Worm (Caenorhabditis elegans) whole organism, early embryonic: ENCODE data around the gene srsx-14.

Experiments used
- B0310.2 ChIP-seq: sonication (generic microtip); optimal IDR thresholded peaks from 2 replicates; lab custom pipeline; 2016; ENCODE audit warnings: mild to moderate bottlenecking, missing genetic modification characterization, missing compliant biosample characterization
- F13C5.2 ChIP-seq: sonication (generic microtip); optimal IDR thresholded peaks from 2 replicates; lab custom pipeline; 2017; ENCODE audit warnings: mild to moderate bottlenecking, missing genetic modification characterization, inconsistent platforms, missing compliant biosample characterization
- aly-1 ChIP-seq: sonication (generic microtip); optimal IDR thresholded peaks from 2 replicates; lab custom pipeline; 2016; ENCODE audit warnings: missing genetic modification characterization, missing compliant biosample characterization
- ama-1 ChIP-seq: fragments of 150-350 bp; optimal IDR thresholded peaks from 2 replicates; lab custom pipeline; 2014
- ceh-13 ChIP-seq: fragments of 200-800 bp; sonication (Bioruptor generic); optimal IDR thresholded peaks from 2 replicates; lab custom pipeline; 2018; ENCODE audit warnings: mild to moderate bottlenecking, missing genetic modification characterization, missing compliant biosample characterization
- ceh-36 ChIP-seq: sonication (generic microtip); optimal IDR thresholded peaks from 2 replicates; lab custom pipeline; 2016; ENCODE audit warnings: missing genetic modification characterization, inconsistent platforms, missing compliant biosample characterization
- ets-7 ChIP-seq: sonication (generic microtip); optimal IDR thresholded peaks from 2 replicates; lab custom pipeline; 2016; ENCODE audit warnings: missing genotype, missing genetic modification characterization, missing compliant biosample characterization
- flt-1 ChIP-seq: fragments of 200-800 bp; sonication (Bioruptor generic); IDR thresholded peaks from 2 replicates; pipeline ENCODE4 v1.3.6; 2022; ENCODE audit warnings: missing genetic modification characterization, missing compliant biosample characterization
- hmbx-1 ChIP-seq: sonication (generic microtip); optimal IDR thresholded peaks from 2 replicates; lab custom pipeline; 2016; ENCODE audit warnings: mild to moderate bottlenecking, missing genetic modification characterization, missing compliant biosample characterization
- hmg-4 ChIP-seq: fragments of 200-800 bp; sonication (Bioruptor generic); optimal IDR thresholded peaks from 2 replicates; lab custom pipeline; 2018; ENCODE audit warnings: mild to moderate bottlenecking, missing genetic modification characterization, missing compliant biosample characterization
- hnd-1 ChIP-seq: sonication (generic microtip); optimal IDR thresholded peaks from 2 replicates; lab custom pipeline; 2016; ENCODE audit warnings: missing genetic modification characterization, missing compliant biosample characterization
- pes-1 ChIP-seq: fragments of 200-800 bp; sonication (Bioruptor generic); IDR thresholded peaks from 2 replicates; pipeline ENCODE4 v1.3.6; 2022; ENCODE audit warnings: missing genetic modification reagents, missing genetic modification characterization, missing compliant biosample characterization
- scrt-1 ChIP-seq: fragments of 200-800 bp; sonication (Bioruptor generic); IDR thresholded peaks from 2 replicates; pipeline ENCODE4 v1.3.6; 2022; ENCODE audit warnings: missing genetic modification characterization, missing compliant biosample characterization
- sea-1 ChIP-seq: fragments of 200-800 bp; sonication (Bioruptor generic); conservative IDR thresholded peaks from 2 replicates; pipeline ENCODE4 v1.3.6; 2022; ENCODE audit warnings: missing genetic modification characterization, missing compliant biosample characterization
- tbx-11 ChIP-seq: fragments of 200-800 bp; sonication (Bioruptor generic); IDR thresholded peaks from 2 replicates; pipeline ENCODE4 v1.3.6; 2022; ENCODE audit warnings: missing genetic modification characterization, missing compliant biosample characterization
- tbx-37 ChIP-seq: fragments of 200-800 bp; sonication (Bioruptor generic); conservative IDR thresholded peaks from 2 replicates; pipeline ENCODE4 v1.3.6; 2022; ENCODE audit warnings: missing genetic modification reagents, missing genetic modification characterization, missing compliant biosample characterization
- tra-4 ChIP-seq: sonication (generic microtip); optimal IDR thresholded peaks from 2 replicates; lab custom pipeline; 2017; ENCODE audit warnings: missing genetic modification characterization, missing compliant biosample characterization

The srsx-14 gene

DNA sequence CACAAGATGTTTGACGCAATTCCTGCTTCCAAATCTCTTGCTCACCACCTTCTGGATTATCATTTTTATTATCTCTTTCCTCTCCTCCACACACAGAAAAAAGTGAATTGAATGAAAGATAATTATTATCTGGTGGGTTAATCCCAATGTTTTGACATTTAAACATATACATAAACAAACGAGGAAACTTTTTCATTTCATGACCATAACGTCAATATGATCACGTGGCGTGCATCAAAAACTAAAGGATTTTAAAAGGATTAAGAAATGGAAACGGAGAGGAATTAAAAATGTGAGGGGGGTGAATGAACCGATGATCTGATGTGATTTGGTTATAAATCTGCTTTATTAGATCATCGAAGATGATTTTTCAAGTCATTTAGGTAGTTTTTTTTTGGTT, 31.4 kb downstream of the srsx-14 start:
- TF ChIP-seq ceh-36 (tag; lab: Kevin White, UChicago), result peak; percentile 21
- TF ChIP-seq B0310.2 (tag; lab: Kevin White, UChicago), result no peak

DNA sequence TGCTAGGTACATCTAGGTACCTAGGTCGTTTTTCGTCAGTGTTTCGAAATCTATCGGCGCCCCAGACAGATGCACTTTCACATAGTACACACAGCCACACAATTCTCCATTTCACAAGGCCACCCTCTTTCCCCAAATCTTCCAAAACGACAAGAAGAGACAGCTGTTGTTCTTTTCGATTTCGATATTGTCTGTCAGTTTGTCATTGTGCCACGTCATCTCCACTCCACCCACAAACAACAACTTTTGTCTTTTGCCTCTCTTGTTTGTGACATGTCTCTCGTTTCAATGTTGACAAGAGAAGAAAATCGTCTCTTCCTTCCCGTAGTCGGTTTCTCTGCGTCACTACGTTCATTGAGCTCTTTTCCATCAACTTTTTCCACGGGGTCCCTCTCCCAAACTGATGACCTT, 33.1 kb downstream of the srsx-14 start:
- no peak for TF ChIP-seq B0310.2 (tag; lab: Kevin White, UChicago)
- TF ChIP-seq scrt-1 (GFP tag; lab: Robert Waterston, UW), result 0 out of 2 replicates have a peak, but pooled peaks have one; percentile 11
- TF ChIP-seq ceh-36 (tag; lab: Kevin White, UChicago), result no peak
- TF ChIP-seq tra-4 (tag; lab: Kevin White, UChicago), result no peak
- no peak for TF ChIP-seq aly-1 (tag; lab: Kevin White, UChicago)
- no peak for TF ChIP-seq ets-7 (tag; lab: Kevin White, UChicago)
- TF ChIP-seq flt-1 (GFP tag; lab: Robert Waterston, UW), result no peak

DNA sequence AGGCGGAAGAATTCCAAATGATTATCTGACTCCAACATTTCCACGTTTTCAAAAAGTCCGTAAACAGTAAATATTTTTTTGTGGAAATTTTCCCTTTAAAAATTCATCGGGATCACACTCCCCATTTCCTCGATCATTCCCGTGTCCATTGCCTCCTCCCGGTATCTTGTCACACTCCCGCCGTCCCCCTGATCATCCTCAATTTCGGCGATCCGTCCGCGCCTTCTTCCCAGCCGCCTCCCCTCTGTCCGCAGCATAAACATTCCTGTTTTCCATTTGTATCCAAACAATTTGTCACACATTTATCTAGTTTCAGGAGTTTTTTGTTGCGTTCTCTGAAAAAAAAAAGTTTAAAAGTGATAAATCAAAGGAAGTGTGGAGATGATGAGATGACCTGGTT, 34.0 kb downstream of the srsx-14 start:
- TF ChIP-seq ets-7 (tag; lab: Kevin White, UChicago) (no peak), pes-1 (no peak), F13C5.2 (tag; lab: Kevin White, UChicago) (no peak), ceh-13 (GFP tag; lab: Kevin White, UChicago) (no peak), scrt-1 (GFP tag; lab: Robert Waterston, UW) (no peak), tbx-37 (GFP tag; lab: Robert Waterston, UW) (no peak), tra-4 (tag; lab: Kevin White, UChicago) (no peak), hmg-4 (GFP tag; lab: Kevin White, UChicago) (no peak), hnd-1 (no peak), tbx-11 (no peak), ama-1 (no peak), flt-1 (GFP tag; lab: Robert Waterston, UW) (no peak), hmbx-1 (no peak), aly-1 (tag; lab: Kevin White, UChicago) (no peak), ceh-36 (tag; lab: Kevin White, UChicago) (no peak)

DNA sequence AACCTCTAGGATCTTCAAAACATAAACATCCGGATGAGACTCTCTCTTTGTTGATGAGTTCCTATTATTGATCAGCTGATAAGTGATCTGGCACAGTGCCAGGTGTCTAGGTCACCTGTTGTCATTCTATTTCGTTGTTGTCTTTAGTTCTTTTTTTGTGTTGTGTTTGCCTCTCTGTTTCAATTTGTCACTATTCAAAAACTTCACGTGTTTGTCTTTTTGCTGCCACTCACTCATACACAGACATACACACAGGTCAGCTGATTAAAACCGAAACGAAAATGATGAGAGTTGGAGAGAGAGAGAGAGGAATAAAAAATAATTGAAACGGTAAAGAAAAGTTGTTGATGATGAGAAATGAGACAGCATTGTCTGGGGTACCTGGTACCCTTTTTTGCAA, 35.8 kb downstream of the srsx-14 start:
- TF ChIP-seq hmbx-1, result no peak
- TF ChIP-seq ceh-13 (GFP tag; lab: Kevin White, UChicago), result no peak
- no peak for TF ChIP-seq aly-1 (tag; lab: Kevin White, UChicago)
- no peak for TF ChIP-seq hnd-1
- no peak for TF ChIP-seq flt-1 (GFP tag; lab: Robert Waterston, UW)
- TF ChIP-seq sea-1, result no peak
- TF ChIP-seq ceh-36 (tag; lab: Kevin White, UChicago), result no peak
- TF ChIP-seq B0310.2 (tag; lab: Kevin White, UChicago), result no peak
- no peak for TF ChIP-seq hmg-4 (GFP tag; lab: Kevin White, UChicago)

DNA sequence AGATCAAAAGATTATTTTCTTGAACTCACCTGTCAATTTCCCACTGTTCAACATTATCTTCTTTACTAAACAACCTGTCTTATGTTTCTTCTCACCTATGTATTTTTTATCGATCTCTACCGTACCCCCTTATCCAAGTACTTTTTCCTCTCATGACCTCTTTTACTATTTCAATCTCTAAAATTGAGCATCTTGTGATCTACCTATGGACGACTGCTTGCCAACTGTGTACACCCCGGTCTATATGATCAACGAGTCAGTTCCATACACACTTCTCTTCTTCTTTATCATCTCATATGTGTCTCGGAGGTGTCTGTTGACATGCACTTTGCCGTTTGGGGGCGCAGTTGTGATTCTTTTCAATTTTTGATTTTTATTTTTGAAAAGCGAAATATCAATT, 36.8 kb downstream of the srsx-14 start:
- TF ChIP-seq hmg-4 (GFP tag; lab: Kevin White, UChicago), result no peak
- TF ChIP-seq tbx-11, result no peak
- no peak for TF ChIP-seq F13C5.2 (tag; lab: Kevin White, UChicago)
- TF ChIP-seq ceh-36 (tag; lab: Kevin White, UChicago), result no peak
- TF ChIP-seq flt-1 (GFP tag; lab: Robert Waterston, UW), result no peak
- no peak for TF ChIP-seq ama-1
- no peak for TF ChIP-seq B0310.2 (tag; lab: Kevin White, UChicago)
- no peak for TF ChIP-seq hnd-1
- no peak for TF ChIP-seq hmbx-1
- TF ChIP-seq tbx-37 (GFP tag; lab: Robert Waterston, UW), result no peak
- no peak for TF ChIP-seq ets-7 (tag; lab: Kevin White, UChicago)

DNA sequence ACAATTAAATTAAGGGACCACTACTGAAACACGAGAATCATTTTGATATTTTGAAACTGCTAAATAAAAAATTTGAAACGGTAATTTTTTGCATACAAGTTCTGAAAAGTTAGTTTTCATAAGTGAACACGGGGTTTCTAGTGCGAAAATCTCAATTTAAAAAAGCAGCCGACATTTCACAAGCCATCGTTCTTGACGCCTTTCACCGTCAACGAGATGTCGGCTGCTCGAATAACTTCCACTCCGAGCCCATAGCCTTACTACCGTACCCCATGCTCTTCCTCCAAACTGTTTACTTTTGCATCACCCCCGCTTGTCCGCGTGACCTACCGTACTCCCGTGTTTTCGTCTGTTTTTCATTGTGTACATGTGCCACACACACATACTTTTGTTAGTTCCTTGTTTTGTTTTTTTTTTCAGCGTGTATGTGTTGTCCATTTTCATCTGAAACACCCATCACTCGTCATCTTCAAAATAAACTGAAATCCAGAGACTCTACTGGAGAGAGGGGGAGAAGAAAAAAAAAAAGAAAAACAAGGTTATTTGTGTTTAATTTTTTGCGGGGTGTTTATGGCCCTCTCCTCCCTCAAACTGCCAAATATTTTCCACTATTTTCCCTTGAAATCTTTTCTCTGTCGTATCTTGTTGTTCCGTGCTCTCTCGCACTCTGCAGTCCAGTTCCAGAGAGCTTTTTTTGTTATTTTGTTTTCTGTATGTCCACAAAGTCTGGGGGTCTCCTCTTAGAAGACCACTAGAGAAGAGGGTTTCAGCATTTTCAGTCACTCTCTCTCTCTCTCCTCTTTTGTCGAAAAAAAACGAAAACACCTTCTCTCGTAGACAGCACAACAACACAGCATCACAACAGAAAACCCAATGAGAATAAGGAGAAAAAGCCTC, 38.7 kb downstream of the srsx-14 start:
- TF ChIP-seq hmbx-1 (no peak), tbx-11 (no peak), ets-7 (tag; lab: Kevin White, UChicago) (no peak), scrt-1 (GFP tag; lab: Robert Waterston, UW) (no peak), ama-1 (no peak), hmg-4 (GFP tag; lab: Kevin White, UChicago) (no peak)

DNA sequence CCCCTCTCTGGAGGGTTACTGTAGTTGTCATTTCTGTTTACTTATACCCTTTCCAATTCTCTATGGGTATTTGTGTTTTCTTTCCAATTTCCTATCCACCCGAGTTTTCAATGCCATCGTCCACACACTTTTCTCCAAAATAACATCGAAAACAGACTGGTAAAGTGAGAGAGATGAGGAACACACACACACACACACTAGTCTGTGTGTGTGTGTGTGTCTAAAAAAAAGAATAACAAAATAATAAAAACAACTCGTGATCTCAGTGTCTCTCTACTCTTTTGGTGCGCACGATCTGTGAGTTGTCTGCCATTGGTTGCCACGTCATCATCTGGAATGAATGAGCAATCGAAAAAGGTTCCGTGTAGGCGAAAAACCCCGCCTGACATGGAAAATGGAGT, 40.6 kb downstream of the srsx-14 start:
- TF ChIP-seq flt-1 (GFP tag; lab: Robert Waterston, UW) (no peak), B0310.2 (tag; lab: Kevin White, UChicago) (no peak), sea-1 (no peak), tbx-11 (no peak), aly-1 (tag; lab: Kevin White, UChicago) (no peak), hnd-1 (no peak), ets-7 (tag; lab: Kevin White, UChicago) (no peak), tbx-37 (GFP tag; lab: Robert Waterston, UW) (no peak), pes-1 (no peak), tra-4 (tag; lab: Kevin White, UChicago) (no peak), scrt-1 (GFP tag; lab: Robert Waterston, UW) (no peak), F13C5.2 (tag; lab: Kevin White, UChicago) (no peak)

DNA sequence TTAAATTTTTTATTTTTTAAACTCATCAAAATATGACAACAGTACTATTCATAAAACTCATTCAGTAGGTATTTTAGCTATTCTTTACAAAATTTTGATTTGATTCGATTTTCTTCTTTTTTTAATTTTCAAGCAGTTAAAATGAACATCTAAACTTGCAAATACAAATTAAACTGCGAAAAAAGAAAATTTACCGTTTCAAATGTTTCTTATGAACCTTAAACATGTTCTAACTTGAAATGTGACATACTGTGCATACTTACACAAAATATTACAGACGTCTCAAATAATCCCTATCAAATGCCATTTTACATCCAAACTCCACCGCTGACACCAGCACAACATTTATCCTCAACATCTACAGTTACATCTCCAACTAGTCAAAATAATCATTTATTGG, 42.6 kb downstream of the srsx-14 start, which contains the start of gene fkh-7:
Gene fkh-7 (plus strand): TSS at position 301 of the 400 bp plus-strand sequence.
- no peak for TF ChIP-seq B0310.2 (tag; lab: Kevin White, UChicago)
- TF ChIP-seq sea-1, result no peak
- TF ChIP-seq pes-1, result no peak
- TF ChIP-seq ama-1, result no peak
- TF ChIP-seq hnd-1, result no peak
